Worm (Caenorhabditis elegans): ENCODE measurements around the gene Y17G7B.8.
A peak's percentile ranks its signal among the peaks of the same experiment; 100 is the strongest.

Gene Y17G7B.8

ce11 chrII:12067451-12068076, 40.0 kb upstream of the Y17G7B.8 start, which contains the start of gene Y17G7B.22:
Gene Y17G7B.22, plus strand, starts transcription at chrII:12068026.
- TF ChIP-seq ccch-3 (GFP tag; optimal IDR thresholded peaks at IDR 0.05) (no peak), T26A5.8 (tag; optimal IDR thresholded peaks at IDR 0.05) (no peak), let-607 (tag; optimal IDR thresholded peaks at IDR 0.05) (no peak), F39B2.1 (GFP tag; IDR thresholded peaks at IDR 0.05) (no peak), akir-1 (GFP tag; optimal IDR thresholded peaks at IDR 0.05) (no peak), unc-130 (GFP tag; optimal IDR thresholded peaks at IDR 0.05) (no peak), unc-62 (GFP tag; optimal IDR thresholded peaks at IDR 0.05) (no peak), ztf-22 (GFP tag; optimal IDR thresholded peaks at IDR 0.05) (no peak), ztf-18 (tag; optimal IDR thresholded peaks at IDR 0.05) (no peak), ztf-6 (GFP tag; IDR thresholded peaks at IDR 0.05) (no peak), snpc-1.1 (tag; optimal IDR thresholded peaks at IDR 0.05; ENCODE audit: insufficient read depth) (no peak), tbp1 (GFP tag; optimal IDR thresholded peaks at IDR 0.05) (no peak), zfh-2 (GFP tag; conservative IDR thresholded peaks at IDR 0.05) (no peak), F52B5.7 (tag; optimal IDR thresholded peaks at IDR 0.05) (no peak), madf-8 (GFP tag; conservative IDR thresholded peaks at IDR 0.05) (no peak), Y53G8AR.9 (GFP tag; conservative IDR thresholded peaks at IDR 0.05) (no peak), cebp-2 (GFP tag; IDR thresholded peaks at IDR 0.05) (no peak), ekl-4 (GFP tag; IDR thresholded peaks at IDR 0.05) (no peak), K12H6.12 (tag; optimal IDR thresholded peaks at IDR 0.05) (no peak), Y56A3A.18 (GFP tag; IDR thresholded peaks at IDR 0.05) (no peak)

ce11 chrII:12064680-12065135, 37.2 kb upstream of the Y17G7B.8 start, which contains the start of gene arrd-8:
Gene arrd-8, plus strand, starts transcription at chrII:12065085.
- TF ChIP-seq D2030.7 (GFP tag; IDR thresholded peaks at IDR 0.05) = no peak
- TF ChIP-seq efl-1 (GFP tag; optimal IDR thresholded peaks at IDR 0.05) = no peak
- TF ChIP-seq let-607 (tag; optimal IDR thresholded peaks at IDR 0.05) = no peak
- TF ChIP-seq nhr-80 (tag; optimal IDR thresholded peaks at IDR 0.05) = peak; percentile 28

- TF ChIP-seq B0336.3 (GFP tag; IDR thresholded peaks at IDR 0.05) (no peak), nhr-80 (tag; optimal IDR thresholded peaks at IDR 0.05) (peak; percentile 65), Y53G8AR.9 (GFP tag; conservative IDR thresholded peaks at IDR 0.05) (no peak), F57A8.1 (GFP tag; optimal IDR thresholded peaks at IDR 0.05) (no peak), ceh-58 (GFP tag; IDR thresholded peaks at IDR 0.05) (no peak), ztf-6 (GFP tag; IDR thresholded peaks at IDR 0.05) (no peak)
Measured at ce11 chrII:12063076-12063475, 35.5 kb upstream of the Y17G7B.8 start.

ce11 chrII:12062521-12062920, 35.0 kb upstream of the Y17G7B.8 start, which contains the start of gene arrd-7:
Gene arrd-7, minus strand, starts transcription at chrII:12062621.
- TF ChIP-seq F10E7.11 (tag; optimal IDR thresholded peaks at IDR 0.05) (no peak), lag-1 (GFP tag; IDR thresholded peaks at IDR 0.05) (no peak), snpc-1.1 (tag; optimal IDR thresholded peaks at IDR 0.05; ENCODE audit: insufficient read depth) (no peak), snpc-1.3 (tag; optimal IDR thresholded peaks at IDR 0.05; ENCODE audit: insufficient read depth) (no peak), ztf-3 (GFP tag; optimal IDR thresholded peaks at IDR 0.05) (no peak), B0019.2 (GFP tag; conservative IDR thresholded peaks at IDR 0.05) (no peak), nfyb-1 (GFP tag; IDR thresholded peaks at IDR 0.05) (no peak), pbrm-1 (GFP tag; IDR thresholded peaks at IDR 0.05) (no peak), nhr-179 (tag; optimal IDR thresholded peaks at IDR 0.05) (no peak), ceh-91 (GFP tag; IDR thresholded peaks at IDR 0.05) (no peak)
